Worm (Caenorhabditis elegans): ENCODE results near the gene spp-21.

spp-21 gene

ce11 chrX:11464271-11465103 lies 25.4 kb upstream of the spp-21 start:
- peak; percentile 77 for TF ChIP-seq mab-5 (tag; optimal IDR thresholded peaks at IDR 0.05)
- peak; percentile 58 for TF ChIP-seq sma-9 (GFP tag; optimal IDR thresholded peaks at IDR 0.05)
- no peak for TF ChIP-seq sma-9 (tag; optimal IDR thresholded peaks at IDR 0.05)
- TF ChIP-seq lsy-2 (tag; optimal IDR thresholded peaks at IDR 0.05), result peak in 1 of 2 experiments; percentile 63
- no peak for TF ChIP-seq nhr-77 (tag; optimal IDR thresholded peaks at IDR 0.05)
- TF ChIP-seq nhr-129 (tag; optimal IDR thresholded peaks at IDR 0.05), result peak; percentile 60
- no peak for TF ChIP-seq Y55F3AM.14 (GFP tag; optimal IDR thresholded peaks at IDR 0.05)
- peak; percentile 37 for TF ChIP-seq zag-1 (tag; optimal IDR thresholded peaks at IDR 0.05)
- TF ChIP-seq unc-39 (tag; optimal IDR thresholded peaks at IDR 0.05), result no peak
- no peak for TF ChIP-seq elt-3 (tag; optimal IDR thresholded peaks at IDR 0.05)
- peak; percentile 90 for TF ChIP-seq fos-1 (tag; optimal IDR thresholded peaks at IDR 0.05)
- TF ChIP-seq gmeb-1 (tag; optimal IDR thresholded peaks at IDR 0.05), result peak; percentile 9
- peak; percentile 52 for TF ChIP-seq snpc-4 (tag; optimal IDR thresholded peaks at IDR 0.05)
- TF ChIP-seq unc-55 (GFP tag; optimal IDR thresholded peaks at IDR 0.05), result peak; percentile 81
- no peak for TF ChIP-seq R02D3.7 (tag; optimal IDR thresholded peaks at IDR 0.05)
- peak; percentile 62 for TF ChIP-seq F13H6.1 (tag; optimal IDR thresholded peaks at IDR 0.05)
- TF ChIP-seq ama-1 (optimal IDR thresholded peaks at IDR 0.05), result no peak
- no peak for TF ChIP-seq lin-11 (tag; optimal IDR thresholded peaks at IDR 0.05)
- TF ChIP-seq C34F6.9 (tag; optimal IDR thresholded peaks at IDR 0.05), result peak; percentile 59
- TF ChIP-seq mbf-1 (tag; optimal IDR thresholded peaks at IDR 0.05), result no peak
- no peak for TF ChIP-seq ZK546.5 (tag; optimal IDR thresholded peaks at IDR 0.05)
- TF ChIP-seq blmp-1 (tag; optimal IDR thresholded peaks at IDR 0.05; ENCODE audit: insufficient read depth), result no peak
- TF ChIP-seq nhr-10 (tag; optimal IDR thresholded peaks at IDR 0.05), result no peak
- TF ChIP-seq nhr-237 (tag; optimal IDR thresholded peaks at IDR 0.05), result no peak
- no peak for TF ChIP-seq nhr-21 (tag; optimal IDR thresholded peaks at IDR 0.05)
- TF ChIP-seq aly-2 (tag; optimal IDR thresholded peaks at IDR 0.05), result no peak
- peak; percentile 57 for TF ChIP-seq nhr-6 (tag; optimal IDR thresholded peaks at IDR 0.05)
- no peak for TF ChIP-seq sem-4 (tag; optimal IDR thresholded peaks at IDR 0.05)
- TF ChIP-seq mdl-1 (tag; optimal IDR thresholded peaks at IDR 0.05), result peak in 1 of 2 experiments; percentile 66
- TF ChIP-seq egl-27 (tag; optimal IDR thresholded peaks at IDR 0.05), result no peak

ce11 chrX:11465215-11465614 lies 24.7 kb upstream of the spp-21 start, which contains the start of gene lin-14:
Gene lin-14 (plus strand): TSS chrX:11465560.
- TF ChIP-seq aly-2 (tag; optimal IDR thresholded peaks at IDR 0.05) (no peak), mbf-1 (tag; optimal IDR thresholded peaks at IDR 0.05) (no peak), sma-9 (GFP tag; optimal IDR thresholded peaks at IDR 0.05) (peak; percentile 90), sma-9 (tag; optimal IDR thresholded peaks at IDR 0.05) (no peak), peb-1 (tag; optimal IDR thresholded peaks at IDR 0.05) (peak; percentile 81), nhr-6 (tag; optimal IDR thresholded peaks at IDR 0.05) (peak; percentile 41), nhr-11 (tag; optimal IDR thresholded peaks at IDR 0.05) (no peak), alr-1 (tag; optimal IDR thresholded peaks at IDR 0.05) (no peak), sem-4 (tag; optimal IDR thresholded peaks at IDR 0.05) (peak; percentile 48), nhr-25 (tag; optimal IDR thresholded peaks at IDR 0.05) (peak; percentile 81), egl-27 (tag; optimal IDR thresholded peaks at IDR 0.05) (peak; percentile 68), lin-11 (tag; optimal IDR thresholded peaks at IDR 0.05) (no peak), fos-1 (tag; optimal IDR thresholded peaks at IDR 0.05) (peak; percentile 66), mab-5 (tag; optimal IDR thresholded peaks at IDR 0.05) (peak; percentile 53), sma-3 (GFP tag; optimal IDR thresholded peaks at IDR 0.05) (peak; percentile 79), mdl-1 (tag; optimal IDR thresholded peaks at IDR 0.05) (peak; percentile 13 to 43), C34F6.9 (tag; optimal IDR thresholded peaks at IDR 0.05) (peak; percentile 54), unc-55 (GFP tag; optimal IDR thresholded peaks at IDR 0.05) (peak; percentile 69), ama-1 (optimal IDR thresholded peaks at IDR 0.05) (no peak), lsy-2 (tag; optimal IDR thresholded peaks at IDR 0.05) (peak; percentile 21 to 49), Y55F3AM.14 (GFP tag; optimal IDR thresholded peaks at IDR 0.05) (peak; percentile 55), unc-62 (GFP tag; optimal IDR thresholded peaks at IDR 0.05) (peak; percentile 33), blmp-1 (tag; optimal IDR thresholded peaks at IDR 0.05; ENCODE audit: insufficient read depth) (peak; percentile 66), ceh-16 (tag; optimal IDR thresholded peaks at IDR 0.05) (peak; percentile 80), lin-13 (GFP tag; optimal IDR thresholded peaks at IDR 0.05) (peak; percentile 43), nhr-129 (tag; optimal IDR thresholded peaks at IDR 0.05) (peak; percentile 69), nhr-21 (tag; optimal IDR thresholded peaks at IDR 0.05) (peak; percentile 85), F13H6.1 (tag; optimal IDR thresholded peaks at IDR 0.05) (peak; percentile 96), gmeb-1 (tag; optimal IDR thresholded peaks at IDR 0.05) (peak; percentile 0), crh-2 (tag; optimal IDR thresholded peaks at IDR 0.05) (peak; percentile 67), zag-1 (tag; optimal IDR thresholded peaks at IDR 0.05) (peak; percentile 60)
